Fruit fly (Drosophila melanogaster) whole organism, embryonic: Measurements from ENCODE around the gene CG3534.

Experiments used
- Abd-B ChIP-seq: fragments of 200-800 bp; sonication (Bioruptor generic); optimal IDR thresholded peaks from 2 replicates; lab custom pipeline; 2018; ENCODE audit warnings: missing biosample characterization, mild to moderate bottlenecking, missing genetic modification characterization, moderate library complexity
- BEAF-32 ChIP-seq: fragments of 200-800 bp; sonication (Bioruptor generic); optimal IDR thresholded peaks from 3 replicates; lab custom pipeline; 2017; ENCODE audit warnings: missing biosample characterization, missing genetic modification characterization, mild to moderate bottlenecking, moderate library complexity, missing genetic modification reagents
- CG10209 ChIP-seq: fragments of 200-800 bp; sonication (Bioruptor generic); optimal IDR thresholded peaks from 3 replicates; lab custom pipeline; 2017; ENCODE audit warnings: missing biosample characterization, mild to moderate bottlenecking, missing genetic modification characterization, missing genetic modification reagents
- CG11085 ChIP-seq: fragments of 200-800 bp; sonication (Bioruptor generic); IDR thresholded peaks from 2 replicates; pipeline ENCODE4 v1.3.6; 2022; ENCODE audit warnings: missing biosample characterization, missing genetic modification characterization
- CG11247 ChIP-seq: fragments of 200-800 bp; sonication (Bioruptor generic); IDR thresholded peaks from 2 replicates; pipeline ENCODE4 v1.3.6; 2022; ENCODE audit warnings: missing biosample characterization, missing genetic modification characterization
- CG12299 ChIP-seq: fragments of 200-800 bp; sonication (Bioruptor generic); optimal IDR thresholded peaks from 2 replicates; lab custom pipeline; 2018; ENCODE audit warnings: missing biosample characterization, mild to moderate bottlenecking, missing genetic modification characterization
- CG17802 ChIP-seq: fragments of 200-800 bp; sonication (Bioruptor generic); optimal IDR thresholded peaks from 2 replicates; lab custom pipeline; 2018; ENCODE audit warnings: missing biosample characterization, mild to moderate bottlenecking, missing genetic modification characterization, moderate library complexity
- CG2712 ChIP-seq: fragments of 200-800 bp; optimal IDR thresholded peaks from 3 replicates; lab custom pipeline; 2019; ENCODE audit warnings: missing biosample characterization, mild to moderate bottlenecking, missing genetic modification characterization, moderate library complexity
- CG3281 ChIP-seq: fragments of 200-800 bp; sonication (Bioruptor generic); optimal IDR thresholded peaks from 3 replicates; lab custom pipeline; 2017; ENCODE audit warnings: missing biosample characterization, mild to moderate bottlenecking, missing genetic modification characterization
- CG33213 ChIP-seq: fragments of 200-800 bp; sonication (Bioruptor generic); optimal IDR thresholded peaks from 3 replicates; lab custom pipeline; 2016; ENCODE audit warnings: missing biosample characterization, missing genetic modification characterization
- CG34422 ChIP-seq: fragments of 200-800 bp; sonication (Bioruptor generic); IDR thresholded peaks from 3 replicates; pipeline ENCODE4 v1.3.6; 2022; ENCODE audit warnings: missing biosample characterization, missing genetic modification characterization
- CG4328 ChIP-seq: fragments of 200-800 bp; sonication (Bioruptor generic); optimal IDR thresholded peaks from 3 replicates; lab custom pipeline; 2017; ENCODE audit warnings: missing biosample characterization, missing genetic modification reagents, missing genetic modification characterization
- CG5180 ChIP-seq: fragments of 200-800 bp; sonication (Bioruptor generic); optimal IDR thresholded peaks from 3 replicates; lab custom pipeline; 2017; ENCODE audit warnings: missing biosample characterization, missing genetic modification characterization, mild to moderate bottlenecking, moderate library complexity, missing genetic modification reagents
- CG5245 ChIP-seq: fragments of 200-800 bp; sonication (Bioruptor generic); optimal IDR thresholded peaks from 3 replicates; lab custom pipeline; 2016; ENCODE audit warnings: missing biosample characterization, missing genetic modification characterization
- CG6689 ChIP-seq: fragments of 200-800 bp; sonication (Bioruptor generic); IDR thresholded peaks from 2 replicates; pipeline ENCODE4 v1.3.6; 2022; ENCODE audit warnings: missing biosample characterization, missing genetic modification characterization
- CG6765 ChIP-seq: fragments of 200-800 bp; sonication (Bioruptor generic); optimal IDR thresholded peaks from 3 replicates; lab custom pipeline; 2017; ENCODE audit warnings: missing biosample characterization, mild to moderate bottlenecking, missing genetic modification characterization
- CG9215 ChIP-seq: fragments of 200-800 bp; sonication (Bioruptor generic); IDR thresholded peaks from 2 replicates; pipeline ENCODE4 v1.3.6; 2022; ENCODE audit warnings: missing biosample characterization, missing genetic modification characterization
- CG9609 ChIP-seq: fragments of 200-800 bp; sonication (Bioruptor generic); optimal IDR thresholded peaks from 3 replicates; lab custom pipeline; 2016; ENCODE audit warnings: missing biosample characterization, missing genetic modification characterization
- CG9797 ChIP-seq: fragments of 200-800 bp; sonication (Bioruptor generic); optimal IDR thresholded peaks from 3 replicates; lab custom pipeline; 2018; ENCODE audit warnings: missing biosample characterization, mild to moderate bottlenecking, missing genetic modification characterization
- Chrac-16 ChIP-seq: fragments of 200-800 bp; sonication (Bioruptor generic); optimal IDR thresholded peaks from 3 replicates; lab custom pipeline; 2016; ENCODE audit warnings: missing biosample characterization, missing genetic modification characterization
- Deaf1 ChIP-seq: fragments of 200-800 bp; optimal IDR thresholded peaks from 3 replicates; lab custom pipeline; 2019; ENCODE audit warnings: missing biosample characterization, mild to moderate bottlenecking, missing genetic modification characterization, moderate library complexity
- Eip74EF ChIP-seq, 2 experiments: fragments of 200-800 bp in 1 of 2; fragments of >200 bp in 1 of 2; sonication (Bioruptor generic) in 1 of 2; optimal IDR thresholded peaks; 2 replicates each; lab custom pipeline; 2017 to 2019; ENCODE audit warnings: missing biosample characterization in 2 of 2, missing genetic modification characterization in 2 of 2, mild to moderate bottlenecking in 1 of 2, moderate library complexity in 1 of 2
- HLH4C ChIP-seq: fragments of 200-800 bp; sonication (Bioruptor generic); IDR thresholded peaks from 3 replicates; pipeline ENCODE4 v1.3.6; 2022; ENCODE audit warnings: missing biosample characterization, missing genetic modification characterization; ENCODE audit not compliant: partially characterized antibody
- HmgZ ChIP-seq: fragments of 200-800 bp; sonication (Bioruptor generic); optimal IDR thresholded peaks from 2 replicates; lab custom pipeline; 2018; ENCODE audit warnings: missing biosample characterization, mild to moderate bottlenecking, missing genetic modification characterization
- Hr78 ChIP-seq, 2 experiments: fragments of 200-800 bp in 1 of 2; fragments of >200 bp in 1 of 2; sonication (Bioruptor generic) in 1 of 2; optimal IDR thresholded peaks; 2 replicates each; lab custom pipeline; 2017 to 2019; ENCODE audit warnings: missing biosample characterization in 2 of 2, missing genetic modification characterization in 2 of 2, mild to moderate bottlenecking in 1 of 2, moderate library complexity in 1 of 2
- NK7.1 ChIP-seq: fragments of 200-800 bp; sonication (Bioruptor generic); optimal IDR thresholded peaks from 3 replicates; lab custom pipeline; 2016; ENCODE audit warnings: missing biosample characterization, missing genetic modification characterization
- Poxn ChIP-seq: fragments of 200-800 bp; sonication (Bioruptor generic); IDR thresholded peaks from 2 replicates; pipeline ENCODE4 v1.3.6; 2022; ENCODE audit warnings: missing biosample characterization, missing genetic modification characterization
- Sin3A ChIP-seq: fragments of >200 bp; optimal IDR thresholded peaks from 2 replicates; lab custom pipeline; 2018
- Vsx1 ChIP-seq: fragments of 200-800 bp; sonication (Bioruptor generic); optimal IDR thresholded peaks from 2 replicates; lab custom pipeline; 2017; ENCODE audit warnings: missing biosample characterization, mild to moderate bottlenecking, missing genetic modification characterization, missing genetic modification reagents
- amos ChIP-seq: fragments of 200-800 bp; sonication (Bioruptor generic); IDR thresholded peaks from 2 replicates; pipeline ENCODE4 v1.3.6; 2022; ENCODE audit warnings: missing biosample characterization, missing genetic modification characterization; ENCODE audit not compliant: partially characterized antibody
- bab2 ChIP-seq: fragments of 200-800 bp; sonication (Bioruptor generic); optimal IDR thresholded peaks from 2 replicates; lab custom pipeline; 2016; ENCODE audit warnings: missing biosample characterization, missing genetic modification characterization
- bbx ChIP-seq: fragments of 200-800 bp; sonication (Bioruptor generic); IDR thresholded peaks from 2 replicates; pipeline ENCODE4 v1.3.6; 2022; ENCODE audit warnings: missing biosample characterization, missing genetic modification characterization; ENCODE audit not compliant: partially characterized antibody
- bigmax ChIP-seq: fragments of 200-800 bp; sonication (Bioruptor generic); optimal IDR thresholded peaks from 2 replicates; lab custom pipeline; 2018; ENCODE audit warnings: missing biosample characterization, mild to moderate bottlenecking, missing genetic modification characterization
- chm ChIP-seq: fragments of 200-800 bp; sonication (Bioruptor generic); IDR thresholded peaks from 2 replicates; pipeline ENCODE4 v1.3.6; 2022; ENCODE audit warnings: missing biosample characterization, missing genetic modification characterization
- danr ChIP-seq: fragments of 200-800 bp; sonication (Bioruptor generic); IDR thresholded peaks from 2 replicates; pipeline ENCODE4 v1.3.6; 2022; ENCODE audit warnings: missing biosample characterization, missing genetic modification characterization
- disco-r ChIP-seq: fragments of 200-800 bp; sonication (Bioruptor generic); optimal IDR thresholded peaks from 2 replicates; lab custom pipeline; 2016; ENCODE audit warnings: missing biosample characterization, missing genetic modification characterization
- dm ChIP-seq: fragments of 200-800 bp; sonication (Bioruptor generic); optimal IDR thresholded peaks from 3 replicates; lab custom pipeline; 2016; ENCODE audit warnings: missing biosample characterization, missing genetic modification characterization
- dmrt11E ChIP-seq: fragments of 200-800 bp; sonication (Bioruptor generic); optimal IDR thresholded peaks from 3 replicates; lab custom pipeline; 2018; ENCODE audit warnings: missing biosample characterization, mild to moderate bottlenecking, missing genetic modification characterization, moderate library complexity
- emc ChIP-seq: fragments of 200-800 bp; sonication (Bioruptor generic); optimal IDR thresholded peaks from 2 replicates; lab custom pipeline; 2016; ENCODE audit warnings: missing biosample characterization, missing genetic modification characterization
- eyg ChIP-seq: fragments of 200-800 bp; sonication (Bioruptor generic); optimal IDR thresholded peaks from 3 replicates; lab custom pipeline; 2016; ENCODE audit warnings: missing biosample characterization, missing genetic modification characterization
- fd3F ChIP-seq: fragments of 200-800 bp; sonication (Bioruptor generic); optimal IDR thresholded peaks from 2 replicates; lab custom pipeline; 2018; ENCODE audit warnings: missing biosample characterization, mild to moderate bottlenecking, missing genetic modification characterization, moderate library complexity
- hkb ChIP-seq, 2 experiments: fragments of 200-800 bp in 1 of 2; fragments of >200 bp in 1 of 2; sonication (Bioruptor generic) in 1 of 2; IDR thresholded peaks in 1 of 2; optimal IDR thresholded peaks in 1 of 2; 2 replicates each; pipeline versions ENCODE4 v1.3.6 to Lab custom; 2017 to 2022; ENCODE audit warnings: missing biosample characterization in 1 of 2, missing genetic modification characterization in 1 of 2
- kah ChIP-seq: fragments of 200-800 bp; sonication (Bioruptor generic); optimal IDR thresholded peaks from 2 replicates; lab custom pipeline; 2018; ENCODE audit warnings: missing biosample characterization, mild to moderate bottlenecking, missing genetic modification characterization
- lov ChIP-seq, 2 experiments: fragments of 200-800 bp in 1 of 2; fragments of >200 bp in 1 of 2; sonication (Bioruptor generic) in 1 of 2; IDR thresholded peaks in 1 of 2; optimal IDR thresholded peaks in 1 of 2; 2 replicates in 1 of 2; 3 replicates in 1 of 2; pipeline versions ENCODE4 v1.3.6 to Lab custom; 2017 to 2022; ENCODE audit warnings: missing biosample characterization in 1 of 2, missing genetic modification characterization in 1 of 2
- pho ChIP-seq: fragments of 200-800 bp; sonication (Bioruptor generic); optimal IDR thresholded peaks from 2 replicates; lab custom pipeline; 2016; ENCODE audit warnings: missing biosample characterization, missing genetic modification characterization
- phol ChIP-seq: fragments of 200-800 bp; sonication (Bioruptor generic); optimal IDR thresholded peaks from 3 replicates; lab custom pipeline; 2018; ENCODE audit warnings: missing biosample characterization, mild to moderate bottlenecking, missing genetic modification characterization, moderate library complexity
- psq ChIP-seq: fragments of 200-800 bp; sonication (Bioruptor generic); optimal IDR thresholded peaks from 2 replicates; lab custom pipeline; 2017; ENCODE audit warnings: missing biosample characterization, missing genetic modification characterization
- shn ChIP-seq: fragments of 200-800 bp; sonication (Bioruptor generic); optimal IDR thresholded peaks from 3 replicates; lab custom pipeline; 2016; ENCODE audit warnings: missing biosample characterization, missing genetic modification characterization
- ssp ChIP-seq: fragments of 200-800 bp; sonication (Bioruptor generic); IDR thresholded peaks from 2 replicates; pipeline ENCODE4 v1.3.6; 2022; ENCODE audit warnings: missing biosample characterization, missing genetic modification characterization
- tap ChIP-seq: fragments of 200-800 bp; optimal IDR thresholded peaks from 3 replicates; lab custom pipeline; 2019; ENCODE audit warnings: missing biosample characterization, mild to moderate bottlenecking, missing genetic modification characterization, moderate library complexity

The CG3534 gene

dm6 chr3R:16991781-16992180 is 4.5 kb upstream of the CG3534 start, which contains the start of gene EMC2B (continued):
- TF ChIP-seq dmrt11E (peak; percentile 29), CG2712 (tag; lab: Kevin White, UChicago) (peak; percentile 38), dm (GFP tag; lab: Kevin White, UChicago) (peak; percentile 43), kah (GFP tag; lab: Kevin White, UChicago) (no peak), phol (peak; percentile 27), Chrac-16 (GFP tag; lab: Kevin White, UChicago) (peak; percentile 16), bigmax (no peak), bbx (GFP tag; lab: Robert Waterston, UW) (no peak), HLH4C (GFP tag; lab: Robert Waterston, UW) (no peak), Hr78 (GFP tag; optimal IDR thresholded peaks at IDR 0.05; lab: Kevin White, UChicago) (no peak), CG6765 (GFP tag; lab: Kevin White, UChicago) (no peak), danr (GFP tag; lab: Robert Waterston, UW) (no peak), pho (no peak), Poxn (GFP tag; lab: Robert Waterston, UW) (no peak), BEAF-32 (GFP tag; lab: Kevin White, UChicago) (peak; percentile 31), shn (GFP tag; lab: Kevin White, UChicago) (peak; percentile 21), amos (GFP tag; lab: Robert Waterston, UW) (no peak), tap (tag; lab: Kevin White, UChicago) (no peak), hkb (optimal IDR thresholded peaks at IDR 0.05; lab: Kevin White, UChicago) (no peak), hkb (GFP tag; IDR thresholded peaks at IDR 0.05; lab: Robert Waterston, UW) (no peak), CG3281 (GFP tag; lab: Kevin White, UChicago) (peak; percentile 45), bab2 (GFP tag; lab: Kevin White, UChicago) (peak; percentile 21), CG17802 (tag; lab: Kevin White, UChicago) (no peak), CG11085 (no peak), chm (no peak), CG9215 (no peak), disco-r (peak; percentile 22), CG6689 (GFP tag; lab: Robert Waterston, UW) (no peak), CG11247 (GFP tag; lab: Robert Waterston, UW) (no peak), Eip74EF (GFP tag; optimal IDR thresholded peaks at IDR 0.05; lab: Kevin White, UChicago) (no peak), eyg (GFP tag; lab: Kevin White, UChicago) (peak; percentile 75), Vsx1 (GFP tag; lab: Kevin White, UChicago) (no peak), CG33213 (GFP tag; lab: Kevin White, UChicago) (peak; percentile 44), CG34422 (GFP tag; lab: Robert Waterston, UW) (no peak), fd3F (GFP tag; lab: Kevin White, UChicago) (no peak), Abd-B (GFP tag; lab: Kevin White, UChicago) (peak; percentile 62), CG9609 (GFP tag; lab: Kevin White, UChicago) (peak; percentile 41), CG10209 (no peak), CG9797 (GFP tag; lab: Kevin White, UChicago) (peak; percentile 53), NK7.1 (peak; percentile 42), CG5245 (GFP tag; lab: Kevin White, UChicago) (no peak), Sin3A (lab: Kevin White, UChicago) (no peak), CG5180 (no peak), CG4328 (no peak), emc (GFP tag; lab: Kevin White, UChicago) (no peak), Deaf1 (tag; lab: Kevin White, UChicago) (no peak), psq (GFP tag; lab: Kevin White, UChicago) (no peak), CG12299 (tag; lab: Kevin White, UChicago) (no peak), HmgZ (tag; lab: Kevin White, UChicago) (peak; percentile 52), ssp (GFP tag; lab: Robert Waterston, UW) (no peak), lov (optimal IDR thresholded peaks at IDR 0.05; lab: Kevin White, UChicago) (no peak), lov (GFP tag; IDR thresholded peaks at IDR 0.05; lab: Robert Waterston, UW) (no peak)
